Fruit fly (Drosophila melanogaster) whole organism, wandering third instar larva: Measurements from ENCODE around the gene CG3817.

Experiments
- Abd-B ChIP-seq: fragments of >200 bp; optimal IDR thresholded peaks from 2 replicates; lab custom pipeline; 2017; ENCODE audit warnings: missing biosample characterization, missing genetic modification characterization
- CG32264 ChIP-seq: fragments of 200-800 bp; sonication (Bioruptor generic); optimal IDR thresholded peaks from 2 replicates; lab custom pipeline; 2016; ENCODE audit warnings: missing biosample characterization, missing genetic modification characterization
- CG9705 ChIP-seq: fragments of 200-800 bp; sonication (Bioruptor generic); optimal IDR thresholded peaks from 2 replicates; lab custom pipeline; 2018; ENCODE audit warnings: missing biosample characterization, mild to moderate bottlenecking, missing genetic modification characterization
- Dfd ChIP-seq: fragments of >200 bp; optimal IDR thresholded peaks from 2 replicates; lab custom pipeline; 2017; ENCODE audit warnings: missing biosample characterization, missing genetic modification characterization
- Dif ChIP-seq: fragments of 200-275, 200-300 bp; sonication (Bioruptor generic); optimal IDR thresholded peaks from 2 replicates; lab custom pipeline; 2018; ENCODE audit warnings: missing biosample characterization, missing genetic modification characterization; ENCODE audit not compliant: partially characterized antibody
- GATAd ChIP-seq: sonication (Bioruptor generic); optimal IDR thresholded peaks from 2 replicates; lab custom pipeline; 2016; ENCODE audit warnings: missing biosample characterization, missing genetic modification characterization
- HLH106 ChIP-seq: fragments of 200-800 bp; optimal IDR thresholded peaks from 3 replicates; lab custom pipeline; 2019; ENCODE audit warnings: missing biosample characterization, mild to moderate bottlenecking, missing genetic modification characterization, moderate library complexity
- Hnf4 ChIP-seq: fragments of 200-800 bp; sonication (Bioruptor generic); optimal IDR thresholded peaks from 2 replicates; lab custom pipeline; 2016; ENCODE audit warnings: missing biosample characterization, mild to moderate bottlenecking, missing genetic modification characterization
- Hr83 ChIP-seq: fragments of 200-300 bp; sonication (Bioruptor generic); optimal IDR thresholded peaks from 2 replicates; lab custom pipeline; 2016; ENCODE audit warnings: missing biosample characterization, mild to moderate bottlenecking, missing genetic modification characterization, moderate library complexity; ENCODE audit not compliant: poor library complexity, severe bottlenecking
- Jra ChIP-seq: sonication (Bioruptor generic); optimal IDR thresholded peaks from 2 replicates; lab custom pipeline; 2016; ENCODE audit warnings: missing biosample characterization, missing genetic modification characterization
- Mio ChIP-seq: sonication (Bioruptor generic); optimal IDR thresholded peaks from 2 replicates; lab custom pipeline; 2016; ENCODE audit warnings: missing biosample characterization, missing genetic modification characterization
- Myc ChIP-seq: fragments of >200 bp; optimal IDR thresholded peaks from 2 replicates; lab custom pipeline; 2017
- N ChIP-seq: fragments of >200 bp; optimal IDR thresholded peaks from 2 replicates; lab custom pipeline; 2018; ENCODE audit warnings: missing biosample characterization, missing external identifiers, missing genetic modification characterization
- OdsH ChIP-seq: fragments of 200-800 bp; sonication (Bioruptor generic); optimal IDR thresholded peaks from 2 replicates; lab custom pipeline; 2016; ENCODE audit warnings: missing biosample characterization, mild to moderate bottlenecking, missing genetic modification characterization
- Rel ChIP-seq, 2 experiments: fragments of 200-800 bp; sonication (Bioruptor generic) in 1 of 2; optimal IDR thresholded peaks; 2 replicates in 1 of 2; 3 replicates in 1 of 2; lab custom pipeline; 2016 to 2019; ENCODE audit warnings: mild to moderate bottlenecking in 2 of 2, missing biosample characterization in 2 of 2, missing genetic modification characterization in 2 of 2, moderate library complexity in 1 of 2
- Sp1 ChIP-seq: fragments of 200-800 bp; sonication (Bioruptor generic); optimal IDR thresholded peaks from 3 replicates; lab custom pipeline; 2019; ENCODE audit warnings: missing biosample characterization, mild to moderate bottlenecking, missing genetic modification characterization, moderate library complexity
- Vsx2 ChIP-seq: fragments of 200-300, 225-300 bp; sonication (Bioruptor generic); optimal IDR thresholded peaks from 2 replicates; lab custom pipeline; 2018; ENCODE audit warnings: missing biosample characterization, missing genetic modification characterization; ENCODE audit not compliant: partially characterized antibody
- brk ChIP-seq: fragments of 200-800 bp; sonication (Bioruptor generic); optimal IDR thresholded peaks from 2 replicates; lab custom pipeline; 2016; ENCODE audit warnings: missing biosample characterization, mild to moderate bottlenecking, missing genetic modification characterization
- dl ChIP-seq, 2 experiments: fragments of 175-275, 200-275 bp in 1 of 2; fragments of 200-275 bp in 1 of 2; sonication (Bioruptor generic); optimal IDR thresholded peaks; lab custom pipeline; 2018; ENCODE audit warnings: mild to moderate bottlenecking in 2 of 2, missing biosample characterization in 2 of 2, missing genetic modification characterization in 2 of 2, moderate library complexity in 2 of 2; ENCODE audit not compliant: partially characterized antibody in 2 of 2, insufficient read depth in 1 of 2
- dmrt93B ChIP-seq: fragments of 200-800 bp; sonication (Bioruptor generic); optimal IDR thresholded peaks from 2 replicates; lab custom pipeline; 2018; ENCODE audit warnings: missing biosample characterization, mild to moderate bottlenecking, missing genetic modification characterization
- dsf ChIP-seq: sonication (Bioruptor generic); optimal IDR thresholded peaks from 2 replicates; lab custom pipeline; 2016; ENCODE audit warnings: missing biosample characterization, missing genetic modification characterization, borderline replicate concordance
- ey ChIP-seq: fragments of 200-800 bp; sonication (Bioruptor generic); optimal IDR thresholded peaks from 2 replicates; lab custom pipeline; 2016; ENCODE audit warnings: missing biosample characterization, missing genetic modification characterization
- foxo ChIP-seq, 2 experiments: fragments of 200-800 bp; sonication (Bioruptor generic); optimal IDR thresholded peaks; 2 replicates in 1 of 2; 3 replicates in 1 of 2; lab custom pipeline; 2016 to 2017; ENCODE audit warnings: missing biosample characterization in 2 of 2, missing genetic modification characterization in 2 of 2
- fru ChIP-seq: fragments of 200-800 bp; sonication (Bioruptor generic); optimal IDR thresholded peaks from 3 replicates; lab custom pipeline; 2016; ENCODE audit warnings: missing biosample characterization, mild to moderate bottlenecking, missing genetic modification characterization
- h ChIP-seq: fragments of 200-800 bp; sonication (Bioruptor generic); optimal IDR thresholded peaks from 3 replicates; lab custom pipeline; 2016; ENCODE audit warnings: missing biosample characterization, mild to moderate bottlenecking, missing genetic modification characterization
- pan ChIP-seq: fragments of >200 bp; optimal IDR thresholded peaks from 2 replicates; lab custom pipeline; 2017
- psq ChIP-seq: fragments of 200-800 bp; sonication (Bioruptor generic); optimal IDR thresholded peaks from 3 replicates; lab custom pipeline; 2017; ENCODE audit warnings: missing biosample characterization, mild to moderate bottlenecking, missing genetic modification characterization, moderate library complexity
- rgr ChIP-seq: fragments of 200-800 bp; sonication (Bioruptor generic); optimal IDR thresholded peaks from 3 replicates; lab custom pipeline; 2016; ENCODE audit warnings: missing biosample characterization, mild to moderate bottlenecking, missing genetic modification characterization
- sv ChIP-seq: fragments of 200-800 bp; sonication (Bioruptor generic); optimal IDR thresholded peaks from 3 replicates; lab custom pipeline; 2016; ENCODE audit warnings: missing biosample characterization, missing genetic modification characterization
- tai ChIP-seq: sonication (Bioruptor generic); optimal IDR thresholded peaks from 2 replicates; lab custom pipeline; 2016; ENCODE audit warnings: missing biosample characterization, missing genetic modification characterization
- woc ChIP-seq: sonication (Bioruptor generic); optimal IDR thresholded peaks from 2 replicates; lab custom pipeline; 2016; ENCODE audit warnings: missing biosample characterization, mild to moderate bottlenecking, missing genetic modification characterization

CG3817 gene

DNA sequence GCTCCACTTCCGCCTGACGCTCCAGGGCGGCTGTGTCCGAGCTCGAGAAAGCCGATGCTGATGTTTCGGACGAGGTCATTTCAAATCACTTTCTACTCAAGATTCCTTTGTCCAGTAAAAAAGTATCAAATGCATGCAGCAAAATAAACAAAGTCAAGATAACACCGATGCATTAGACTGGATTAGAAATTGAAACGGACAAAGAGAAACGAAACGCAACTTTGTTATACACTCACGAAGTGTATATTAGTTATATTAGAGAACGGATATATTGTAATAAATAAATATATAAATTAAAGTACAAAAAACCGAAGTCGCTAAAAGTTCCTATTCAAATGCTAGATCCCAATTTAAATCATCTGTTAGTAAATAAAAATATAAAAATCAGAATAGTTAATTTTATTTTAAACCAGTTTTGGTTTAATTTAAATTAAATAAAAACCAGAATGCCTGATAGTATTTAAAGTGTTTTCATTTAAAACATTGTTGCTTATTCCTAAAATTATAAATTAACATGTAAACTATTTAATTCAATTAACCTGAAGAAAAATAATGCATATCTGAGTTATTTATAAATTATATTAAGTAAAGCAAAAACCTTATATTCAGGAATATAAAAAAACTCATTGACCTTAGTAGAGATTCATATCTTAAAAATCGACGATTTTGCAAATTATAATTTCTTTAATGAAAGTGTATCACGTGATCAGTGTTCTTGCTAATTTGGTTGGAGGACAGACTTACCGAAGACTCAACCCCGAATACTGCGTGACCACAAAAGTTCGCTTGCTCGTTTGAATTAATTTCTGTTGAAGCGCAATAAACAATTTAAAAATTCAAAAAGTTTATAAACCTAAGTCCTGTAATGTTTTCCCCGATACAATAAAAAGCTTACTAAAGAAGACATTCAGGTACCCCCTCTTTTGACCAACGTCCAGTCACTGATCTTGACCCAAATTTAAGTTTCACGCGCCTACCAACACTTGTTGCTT is 4.5 kb upstream of the CG3817 start, which contains the start of gene Dph2:
Gene Dph2, minus strand, starts transcription at position 164 of the 992 bp plus-strand sequence.
- TF ChIP-seq CG9705 (GFP tag; lab: Kevin White, UChicago) (peak; percentile 7), Sp1 (GFP tag; lab: Kevin White, UChicago) (peak; percentile 72), woc (GFP tag; lab: Kevin White, UChicago) (peak; percentile 64), rgr (GFP tag; lab: Kevin White, UChicago) (peak; percentile 56), Rel (GFP tag; optimal IDR thresholded peaks at IDR 0.05; lab: Kevin White, UChicago) (no peak), Rel (tag; optimal IDR thresholded peaks at IDR 0.05; lab: Kevin White, UChicago) (peak; percentile 29), N (GFP tag; lab: Kevin White, UChicago) (no peak), ey (GFP tag; lab: Kevin White, UChicago) (peak; percentile 47), Abd-B (GFP tag; lab: Kevin White, UChicago) (no peak), foxo (GFP tag; optimal IDR thresholded peaks at IDR 0.05; lab: Kevin White, UChicago) (peak in 1 of 2 experiments; percentile 36), Hr83 (GFP tag; lab: Kevin White, UChicago) (peak; percentile 14), psq (GFP tag; lab: Kevin White, UChicago) (peak; percentile 31), OdsH (GFP tag; lab: Kevin White, UChicago) (peak; percentile 26), HLH106 (tag; lab: Kevin White, UChicago) (peak; percentile 73), Dfd (GFP tag; lab: Kevin White, UChicago) (no peak), sv (GFP tag; lab: Kevin White, UChicago) (peak; percentile 22)

DNA sequence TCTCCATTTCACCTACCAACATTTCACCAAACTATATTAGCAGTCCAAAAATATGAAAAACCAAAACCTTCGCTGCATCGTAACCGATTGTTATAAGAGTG is 3.9 kb upstream of the CG3817 start, which contains the start of gene CG14860:
Gene CG14860, plus strand, starts transcription at position 2 of the 101 bp plus-strand sequence.
- TF ChIP-seq OdsH (GFP tag; lab: Kevin White, UChicago), result no peak

DNA sequence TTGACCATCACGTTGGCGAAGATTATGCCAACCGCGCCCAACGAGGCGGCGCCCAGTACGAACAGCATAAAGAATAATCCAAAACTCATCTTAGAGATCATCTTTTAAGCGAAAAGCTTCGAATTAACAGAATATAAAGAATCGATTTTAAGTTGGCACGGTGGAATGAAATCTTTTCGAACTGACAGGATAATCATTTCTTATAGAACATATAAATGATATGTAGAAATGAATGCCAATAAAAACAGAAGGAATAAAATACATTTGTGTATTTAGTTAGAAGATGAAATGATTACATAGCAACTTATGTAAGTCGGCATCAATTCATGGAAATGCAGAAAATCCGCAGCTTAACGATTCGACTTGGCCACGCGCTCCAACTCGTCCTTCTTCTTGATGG is 1.6 kb downstream of the CG3817 start, which contains the start of gene VhaPPA1-2:
Gene VhaPPA1-2, minus strand, starts transcription at position 101 of the 400 bp plus-strand sequence.
- TF ChIP-seq dsf (GFP tag; lab: Kevin White, UChicago) (no peak), CG32264 (GFP tag; lab: Kevin White, UChicago) (no peak), Mio (GFP tag; lab: Kevin White, UChicago) (no peak), Rel (GFP tag; optimal IDR thresholded peaks at IDR 0.05; lab: Kevin White, UChicago) (no peak), Rel (tag; optimal IDR thresholded peaks at IDR 0.05; lab: Kevin White, UChicago) (no peak), dl (GFP tag; optimal IDR thresholded peaks at IDR 0.05; lab: Kevin White, UChicago; ENCODE audit: insufficient read depth in 1 of 2, partially characterized antibody in 2 of 2) (no peak)

DNA sequence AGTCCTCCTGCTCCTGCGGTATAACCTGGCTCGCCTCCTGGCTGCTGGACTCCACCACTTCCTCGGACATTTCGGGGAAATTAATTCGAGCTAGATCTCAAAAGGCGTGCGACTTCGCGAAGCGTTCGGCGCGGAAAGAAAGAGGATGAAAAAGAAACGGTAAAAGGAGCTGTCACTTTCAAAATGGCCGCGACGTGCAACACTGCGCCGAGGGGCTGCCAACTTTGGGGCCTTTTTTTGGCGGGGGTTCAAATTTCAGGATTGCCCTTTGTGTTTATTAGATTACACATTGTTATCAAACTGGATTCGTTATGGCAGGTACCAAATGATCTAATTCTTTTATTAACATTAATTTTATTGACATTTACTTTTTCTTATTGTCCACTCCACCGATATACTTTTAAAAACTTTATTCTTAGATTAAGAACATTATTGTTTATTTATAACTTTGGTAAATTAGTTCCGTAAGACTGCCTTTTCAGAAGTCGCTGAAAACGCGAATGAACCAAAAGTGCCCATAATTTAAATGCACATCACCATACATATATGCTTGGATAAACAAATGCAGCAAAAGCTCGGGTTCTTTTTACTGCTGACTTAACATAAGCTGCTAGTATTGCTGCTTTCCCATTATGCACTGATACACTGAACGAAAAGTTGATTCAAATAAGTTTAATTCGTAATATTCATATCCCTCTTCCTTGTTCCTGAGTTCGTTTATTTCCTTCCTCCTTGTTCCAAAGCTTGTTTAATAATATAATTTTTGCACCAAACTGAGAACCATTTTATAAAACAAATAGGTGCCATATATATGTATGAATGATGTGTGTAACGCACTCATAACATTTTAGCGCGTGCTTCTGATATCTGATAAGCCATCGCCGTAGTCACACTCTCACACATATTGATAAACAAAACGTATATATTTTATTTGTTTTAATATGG is 3.1 kb downstream of the CG3817 start, which contains the start of gene RpS5b:
Gene RpS5b, minus strand, starts transcription at position 156 of the 945 bp plus-strand sequence.
- TF ChIP-seq Dif (no peak), tai (GFP tag; lab: Kevin White, UChicago) (no peak), dmrt93B (peak; percentile 25), brk (no peak), fru (GFP tag; lab: Kevin White, UChicago) (no peak), Dfd (GFP tag; lab: Kevin White, UChicago) (no peak), Rel (GFP tag; optimal IDR thresholded peaks at IDR 0.05; lab: Kevin White, UChicago) (no peak), Rel (tag; optimal IDR thresholded peaks at IDR 0.05; lab: Kevin White, UChicago) (peak; percentile 7), dsf (GFP tag; lab: Kevin White, UChicago) (no peak), dl (GFP tag; optimal IDR thresholded peaks at IDR 0.05; lab: Kevin White, UChicago; ENCODE audit: insufficient read depth in 1 of 2, partially characterized antibody in 2 of 2) (no peak), h (GFP tag; lab: Kevin White, UChicago) (peak; percentile 30), woc (GFP tag; lab: Kevin White, UChicago) (no peak), rgr (GFP tag; lab: Kevin White, UChicago) (peak; percentile 9), sv (GFP tag; lab: Kevin White, UChicago) (no peak), ey (GFP tag; lab: Kevin White, UChicago) (no peak), GATAd (GFP tag; lab: Kevin White, UChicago) (no peak), CG32264 (GFP tag; lab: Kevin White, UChicago) (no peak), Myc (lab: Kevin White, UChicago) (no peak), foxo (GFP tag; optimal IDR thresholded peaks at IDR 0.05; lab: Kevin White, UChicago) (no peak), Hnf4 (GFP tag; lab: Kevin White, UChicago) (no peak), CG9705 (GFP tag; lab: Kevin White, UChicago) (peak; percentile 42), OdsH (GFP tag; lab: Kevin White, UChicago) (no peak), pan (lab: Kevin White, UChicago) (no peak), Vsx2 (GFP tag; lab: Kevin White, UChicago) (no peak), psq (GFP tag; lab: Kevin White, UChicago) (peak; percentile 26), HLH106 (tag; lab: Kevin White, UChicago) (peak; percentile 27), Jra (GFP tag; lab: Kevin White, UChicago) (no peak), N (GFP tag; lab: Kevin White, UChicago) (no peak)
